Fruit fly (Drosophila melanogaster): ENCODE data around the gene CG31467.

DNA sequence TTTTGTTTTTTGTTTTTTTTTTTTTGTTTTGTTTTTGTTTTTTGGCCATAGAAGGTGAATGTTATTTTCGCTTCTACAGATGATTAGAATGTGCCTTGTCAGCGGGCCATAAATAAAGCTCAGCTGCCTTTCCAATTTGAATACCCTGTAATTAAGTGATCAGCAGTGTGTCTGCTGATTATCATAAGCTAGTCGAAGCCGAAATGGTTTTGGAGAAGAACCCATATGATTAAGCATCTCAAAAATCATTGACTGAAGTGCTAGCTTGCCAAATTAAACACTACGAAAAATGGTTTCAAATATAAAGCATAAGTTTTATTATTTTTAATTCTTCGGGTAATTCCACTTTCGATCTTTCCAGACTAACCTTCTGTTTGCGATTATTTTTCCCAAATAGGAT, 23.4 kb downstream of the CG31467 start:
- TF ChIP-seq CG6276 (GFP tag; optimal IDR thresholded peaks at IDR 0.05), result no peak
- no peak for TF ChIP-seq Lpt (GFP tag; optimal IDR thresholded peaks at IDR 0.05)
- no peak for TF ChIP-seq fd85E (GFP tag; optimal IDR thresholded peaks at IDR 0.05)
- no peak for TF ChIP-seq Hr4 (GFP tag; optimal IDR thresholded peaks at IDR 0.05)
- TF ChIP-seq dac (GFP tag; optimal IDR thresholded peaks at IDR 0.05), result no peak
- no peak for TF ChIP-seq CG16779 (tag; optimal IDR thresholded peaks at IDR 0.05)
- no peak for TF ChIP-seq Blimp-1 (GFP tag; optimal IDR thresholded peaks at IDR 0.05)
- no peak for TF ChIP-seq dsx (GFP tag; optimal IDR thresholded peaks at IDR 0.05; ENCODE audit: poor library complexity, severe bottlenecking)
